Fruit fly (Drosophila melanogaster) whole organism, prepupa: Measurements from ENCODE around the gene CG13384.

Source experiments
- CG10669 ChIP-seq: fragments of 200-800 bp; sonication (Bioruptor generic); optimal IDR thresholded peaks from 3 replicates; lab custom pipeline; 2018; ENCODE audit warnings: missing biosample characterization, mild to moderate bottlenecking, missing genetic modification characterization, moderate library complexity
- CG1621 ChIP-seq: fragments of 200-800 bp; sonication (Bioruptor generic); optimal IDR thresholded peaks from 3 replicates; lab custom pipeline; 2018; ENCODE audit warnings: missing biosample characterization, mild to moderate bottlenecking, missing genetic modification characterization
- CG8119 ChIP-seq: fragments of 200-800 bp; sonication (Bioruptor generic); IDR thresholded peaks from 3 replicates; pipeline ENCODE4 v1.3.6; 2022; ENCODE audit warnings: missing biosample characterization, missing genetic modification characterization
- Eip93F ChIP-seq: fragments of 200-800 bp; sonication (Bioruptor generic); optimal IDR thresholded peaks from 2 replicates; lab custom pipeline; 2016; ENCODE audit warnings: missing biosample characterization, mild to moderate bottlenecking, missing genetic modification characterization
- Ets21C ChIP-seq: fragments of 200-800 bp; sonication (Bioruptor generic); optimal IDR thresholded peaks from 3 replicates; lab custom pipeline; 2016; ENCODE audit warnings: missing biosample characterization, missing genetic modification characterization
- Hr39 ChIP-seq: fragments of 200-800 bp; sonication (Bioruptor generic); optimal IDR thresholded peaks from 2 replicates; lab custom pipeline; 2016; ENCODE audit warnings: missing biosample characterization, missing genetic modification characterization
- Lpt ChIP-seq: fragments of 200-800 bp; sonication (Bioruptor generic); optimal IDR thresholded peaks from 3 replicates; lab custom pipeline; 2016; ENCODE audit warnings: missing biosample characterization, missing genetic modification characterization
- achi ChIP-seq: fragments of 200-800 bp; sonication (Bioruptor generic); optimal IDR thresholded peaks from 3 replicates; lab custom pipeline; 2016; ENCODE audit warnings: missing biosample characterization, missing genetic modification characterization
- acj6 ChIP-seq: fragments of 200-800 bp; sonication (Bioruptor generic); optimal IDR thresholded peaks from 3 replicates; lab custom pipeline; 2016; ENCODE audit warnings: missing biosample characterization, missing genetic modification characterization
- cyc ChIP-seq: fragments of 200-800 bp; sonication (Bioruptor generic); optimal IDR thresholded peaks from 3 replicates; lab custom pipeline; 2016; ENCODE audit warnings: missing biosample characterization, missing genetic modification characterization
- dsx ChIP-seq: fragments of 200-800 bp; optimal IDR thresholded peaks from 3 replicates; lab custom pipeline; 2019; ENCODE audit warnings: missing biosample characterization, mild to moderate bottlenecking, missing genetic modification characterization, moderate library complexity; ENCODE audit not compliant: poor library complexity, severe bottlenecking
- pdm3 ChIP-seq: fragments of 200-800 bp; sonication (Bioruptor generic); optimal IDR thresholded peaks from 3 replicates; lab custom pipeline; 2016; ENCODE audit warnings: missing biosample characterization, missing genetic modification characterization
- topi ChIP-seq: fragments of 200-800 bp; sonication (Bioruptor generic); optimal IDR thresholded peaks from 3 replicates; lab custom pipeline; 2016; ENCODE audit warnings: missing biosample characterization, missing genetic modification characterization
- vri ChIP-seq: fragments of 200-800 bp; sonication (Bioruptor generic); optimal IDR thresholded peaks from 3 replicates; lab custom pipeline; 2016; ENCODE audit warnings: missing biosample characterization, mild to moderate bottlenecking, missing genetic modification characterization

dm6 chr2L:8402928-8403285, 18.7 kb downstream of the CG13384 start, which contains the start of gene fy:
- TF ChIP-seq vri (GFP tag; lab: Kevin White, UChicago) (no peak), acj6 (no peak), achi (GFP tag; lab: Kevin White, UChicago) (no peak), Ets21C (GFP tag; lab: Kevin White, UChicago) (no peak), pdm3 (GFP tag; lab: Kevin White, UChicago) (no peak), cyc (GFP tag; lab: Kevin White, UChicago) (no peak), Eip93F (no peak), Lpt (no peak), topi (GFP tag; lab: Kevin White, UChicago) (no peak), CG1621 (no peak), dsx (GFP tag; lab: Kevin White, UChicago) (no peak), Hr39 (GFP tag; lab: Kevin White, UChicago) (no peak), CG8119 (GFP tag; lab: Robert Waterston, UW) (no peak), CG10669 (GFP tag; lab: Kevin White, UChicago) (no peak)
